Worm (Caenorhabditis elegans): ENCODE measurements around the gene Y54G2A.73.

DNA sequence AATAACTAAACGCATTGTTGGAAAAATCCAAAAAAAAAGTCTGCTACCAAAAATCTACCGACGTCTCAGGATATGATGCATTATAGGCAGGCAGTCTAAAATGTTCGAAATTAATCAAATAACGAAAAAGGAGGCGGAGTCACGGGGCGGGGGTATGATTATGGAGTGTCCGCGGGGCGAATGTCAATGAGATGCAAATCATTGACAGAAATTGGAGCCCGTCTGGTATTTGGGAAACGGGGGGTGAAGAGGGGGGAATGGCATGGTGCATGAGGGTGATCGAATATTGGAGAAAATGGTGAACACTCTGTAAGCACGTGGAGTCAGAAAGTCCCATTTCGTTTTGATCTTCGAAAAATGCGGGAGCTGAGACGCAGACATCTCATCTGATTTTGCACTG lies 30.3 kb downstream of the Y54G2A.73 start, which contains the start of gene lad-2:
- TF ChIP-seq nhr-237 (tag; optimal IDR thresholded peaks at IDR 0.05) (no peak), nfya-1 (tag; optimal IDR thresholded peaks at IDR 0.05; ENCODE audit: insufficient read depth) (no peak), unc-62 (GFP tag; optimal IDR thresholded peaks at IDR 0.05) (no peak), nhr-11 (tag; optimal IDR thresholded peaks at IDR 0.05) (no peak), nhr-43 (tag; optimal IDR thresholded peaks at IDR 0.05; ENCODE audit: poor library complexity, severe bottlenecking) (no peak), lin-39 (tag; optimal IDR thresholded peaks at IDR 0.05) (no peak), ama-1 (optimal IDR thresholded peaks at IDR 0.05) (no peak), lsy-12 (tag; optimal IDR thresholded peaks at IDR 0.05) (no peak)
